Fruit fly (Drosophila melanogaster) whole organism, embryonic: ENCODE measurements around the gene dgt6.
A peak's percentile ranks its signal among the peaks of the same experiment; 100 is the strongest.

Source experiments
- CG10366 ChIP-seq: fragments of 200-800 bp; sonication (Bioruptor generic); IDR thresholded peaks from 2 replicates; pipeline ENCODE4 v1.3.6; 2022; ENCODE audit warnings: missing biosample characterization, missing genetic modification characterization
- CG12391 ChIP-seq: fragments of 200-800 bp; sonication (Bioruptor generic); optimal IDR thresholded peaks from 3 replicates; lab custom pipeline; 2018; ENCODE audit warnings: missing biosample characterization, mild to moderate bottlenecking, missing genetic modification characterization, moderate library complexity
- CG13424 ChIP-seq: fragments of 200-800 bp; sonication (Bioruptor generic); optimal IDR thresholded peaks from 2 replicates; lab custom pipeline; 2019; ENCODE audit warnings: missing biosample characterization, mild to moderate bottlenecking, missing genetic modification characterization, moderate library complexity
- CG1529 ChIP-seq: fragments of 200-800 bp; sonication (Bioruptor generic); optimal IDR thresholded peaks from 3 replicates; lab custom pipeline; 2018; ENCODE audit warnings: missing biosample characterization, missing genetic modification characterization
- CG15479 ChIP-seq: fragments of 200-800 bp; sonication (Bioruptor generic); optimal IDR thresholded peaks from 3 replicates; lab custom pipeline; 2019; ENCODE audit warnings: missing biosample characterization, mild to moderate bottlenecking, missing genetic modification characterization, moderate library complexity
- CG15696 ChIP-seq: fragments of 200-800 bp; sonication (Bioruptor generic); optimal IDR thresholded peaks from 2 replicates; lab custom pipeline; 2019; ENCODE audit warnings: missing biosample characterization, mild to moderate bottlenecking, missing genetic modification characterization, moderate library complexity
- CG17186 ChIP-seq: fragments of 200-800 bp; sonication (Bioruptor generic); optimal IDR thresholded peaks from 3 replicates; lab custom pipeline; 2017; ENCODE audit warnings: missing biosample characterization, missing genetic modification reagents, missing genetic modification characterization
- CG31388 ChIP-seq: fragments of 200-800 bp; sonication (Bioruptor generic); optimal IDR thresholded peaks from 2 replicates; lab custom pipeline; 2016; ENCODE audit warnings: missing biosample characterization, missing genetic modification characterization
- CG4617 ChIP-seq: fragments of 200-800 bp; sonication (Bioruptor generic); optimal IDR thresholded peaks from 3 replicates; lab custom pipeline; 2016; ENCODE audit warnings: missing biosample characterization, missing genetic modification characterization, borderline replicate concordance
- CG6813 ChIP-seq: fragments of 200-800 bp; sonication (Bioruptor generic); optimal IDR thresholded peaks from 2 replicates; lab custom pipeline; 2017; ENCODE audit warnings: missing biosample characterization, missing genetic modification characterization, mild to moderate bottlenecking, moderate library complexity, missing genetic modification reagents
- CG7839 ChIP-seq: fragments of 200-800 bp; sonication (Bioruptor generic); optimal IDR thresholded peaks from 3 replicates; lab custom pipeline; 2018; ENCODE audit warnings: missing biosample characterization, mild to moderate bottlenecking, missing genetic modification characterization, moderate library complexity
- CG9215 ChIP-seq: fragments of 200-800 bp; sonication (Bioruptor generic); IDR thresholded peaks from 2 replicates; pipeline ENCODE4 v1.3.6; 2022; ENCODE audit warnings: missing biosample characterization, missing genetic modification characterization
- CkIIα-i1 ChIP-seq: fragments of 200-800 bp; sonication (Bioruptor generic); IDR thresholded peaks from 2 replicates; pipeline ENCODE4 v1.3.6; 2022; ENCODE audit warnings: missing biosample characterization, missing genetic modification characterization
- Dek ChIP-seq: fragments of 200-800 bp; sonication (Bioruptor generic); optimal IDR thresholded peaks from 3 replicates; lab custom pipeline; 2019; ENCODE audit warnings: missing biosample characterization, mild to moderate bottlenecking, missing genetic modification characterization, moderate library complexity
- Dfd ChIP-seq, 2 experiments: fragments of >200 bp; optimal IDR thresholded peaks; 2 replicates each; lab custom pipeline; 2017; ENCODE audit warnings: missing biosample characterization in 2 of 2, missing genetic modification characterization in 2 of 2
- Hmr ChIP-seq: fragments of 200-800 bp; sonication (Bioruptor generic); optimal IDR thresholded peaks from 3 replicates; lab custom pipeline; 2017; ENCODE audit warnings: mild to moderate bottlenecking, missing biosample characterization, missing genetic modification reagents, missing genetic modification characterization
- Lpt ChIP-seq: fragments of >200 bp; optimal IDR thresholded peaks from 2 replicates; lab custom pipeline; 2018; ENCODE audit warnings: missing biosample characterization, missing genetic modification characterization
- Pdp1 ChIP-seq, 2 experiments: fragments of 200-800 bp; sonication (Bioruptor generic); optimal IDR thresholded peaks; 3 replicates each; lab custom pipeline; 2016; ENCODE audit warnings: missing biosample characterization in 2 of 2, missing genetic modification characterization in 2 of 2, mild to moderate bottlenecking in 1 of 2, moderate library complexity in 1 of 2
- Sox100B ChIP-seq: fragments of 200-800 bp; sonication (Bioruptor generic); optimal IDR thresholded peaks from 3 replicates; lab custom pipeline; 2018; ENCODE audit warnings: missing biosample characterization, mild to moderate bottlenecking, missing genetic modification characterization
- al ChIP-seq: fragments of 200-800 bp; sonication (Bioruptor generic); IDR thresholded peaks from 2 replicates; pipeline ENCODE4 v1.3.6; 2022; ENCODE audit warnings: missing biosample characterization, missing genetic modification characterization
- ase ChIP-seq: fragments of 200-800 bp; sonication (Bioruptor generic); IDR thresholded peaks from 3 replicates; pipeline ENCODE4 v1.3.6; 2022; ENCODE audit warnings: missing biosample characterization, missing genetic modification characterization
- cato ChIP-seq: fragments of 200-800 bp; sonication (Bioruptor generic); optimal IDR thresholded peaks from 2 replicates; lab custom pipeline; 2016; ENCODE audit warnings: missing biosample characterization, missing genetic modification characterization, borderline replicate concordance
- chm ChIP-seq: fragments of 200-800 bp; sonication (Bioruptor generic); IDR thresholded peaks from 2 replicates; pipeline ENCODE4 v1.3.6; 2022; ENCODE audit warnings: missing biosample characterization, missing genetic modification characterization
- disco-r ChIP-seq: fragments of 200-800 bp; sonication (Bioruptor generic); optimal IDR thresholded peaks from 2 replicates; lab custom pipeline; 2016; ENCODE audit warnings: missing biosample characterization, missing genetic modification characterization
- dm ChIP-seq: fragments of 200-800 bp; sonication (Bioruptor generic); optimal IDR thresholded peaks from 3 replicates; lab custom pipeline; 2016; ENCODE audit warnings: missing biosample characterization, missing genetic modification characterization
- ewg ChIP-seq: fragments of 200-800 bp; sonication (Bioruptor generic); optimal IDR thresholded peaks from 3 replicates; lab custom pipeline; 2017; ENCODE audit warnings: mild to moderate bottlenecking, missing biosample characterization, missing genetic modification reagents, missing genetic modification characterization
- eyg ChIP-seq: fragments of 200-800 bp; sonication (Bioruptor generic); optimal IDR thresholded peaks from 3 replicates; lab custom pipeline; 2016; ENCODE audit warnings: missing biosample characterization, missing genetic modification characterization
- fd64A ChIP-seq: fragments of 200-800 bp; sonication (Bioruptor generic); optimal IDR thresholded peaks from 3 replicates; lab custom pipeline; 2018; ENCODE audit warnings: missing biosample characterization, mild to moderate bottlenecking, missing genetic modification characterization
- gce ChIP-seq: fragments of 200-800 bp; sonication (Bioruptor generic); IDR thresholded peaks from 3 replicates; pipeline ENCODE4 v1.3.6; 2022; ENCODE audit warnings: missing biosample characterization, missing genetic modification characterization
- gsb-n ChIP-seq: fragments of 200-800 bp; sonication (Bioruptor generic); optimal IDR thresholded peaks from 3 replicates; lab custom pipeline; 2018; ENCODE audit warnings: missing biosample characterization, mild to moderate bottlenecking, missing genetic modification characterization
- h ChIP-seq: fragments of >200 bp; optimal IDR thresholded peaks from 2 replicates; lab custom pipeline; 2017
- nerfin-1 ChIP-seq: fragments of 200-800 bp; sonication (Bioruptor generic); optimal IDR thresholded peaks from 3 replicates; lab custom pipeline; 2019; ENCODE audit warnings: missing biosample characterization, mild to moderate bottlenecking, missing genetic modification characterization, moderate library complexity
- nerfin-2 ChIP-seq: fragments of 200-800 bp; sonication (Bioruptor generic); IDR thresholded peaks from 2 replicates; pipeline ENCODE4 v1.3.6; 2022; ENCODE audit warnings: missing biosample characterization, missing genetic modification characterization; ENCODE audit not compliant: partially characterized antibody
- nom ChIP-seq: fragments of 200-800 bp; sonication (Bioruptor generic); optimal IDR thresholded peaks from 2 replicates; lab custom pipeline; 2017; ENCODE audit warnings: missing biosample characterization, missing genetic modification characterization, mild to moderate bottlenecking, moderate library complexity, missing genetic modification reagents
- org-1 ChIP-seq: fragments of 200-800 bp; sonication (Bioruptor generic); optimal IDR thresholded peaks from 2 replicates; lab custom pipeline; 2017; ENCODE audit warnings: missing biosample characterization, missing genetic modification characterization
- p53 ChIP-seq: fragments of 200-800 bp; sonication (Bioruptor generic); optimal IDR thresholded peaks from 2 replicates; lab custom pipeline; 2016; ENCODE audit warnings: missing biosample characterization, missing genetic modification characterization
- pan ChIP-seq, 4 experiments: fragments of >200 bp in 3 of 4; fragments of 200-800 bp in 1 of 4; sonication (Bioruptor generic) in 1 of 4; optimal IDR thresholded peaks in 3 of 4; IDR thresholded peaks in 1 of 4; 2 replicates each; pipeline versions ENCODE4 v1.3.6 to Lab custom; 2017 to 2022; ENCODE audit warnings: missing biosample characterization in 2 of 4, missing genetic modification characterization in 2 of 4, mixed read lengths in 1 of 4
- pzg ChIP-seq: fragments of 200-800 bp; sonication (Bioruptor generic); optimal IDR thresholded peaks from 3 replicates; lab custom pipeline; 2018; ENCODE audit warnings: missing biosample characterization, mild to moderate bottlenecking, missing genetic modification characterization, moderate library complexity
- ro ChIP-seq: fragments of 200-800 bp; sonication (Bioruptor generic); IDR thresholded peaks from 2 replicates; pipeline ENCODE4 v1.3.6; 2022; ENCODE audit warnings: missing biosample characterization, missing genetic modification characterization
- sc ChIP-seq, 3 experiments: fragments of >200 bp in 2 of 3; fragments of 200-800 bp in 1 of 3; sonication (Bioruptor generic) in 1 of 3; optimal IDR thresholded peaks; 2 replicates in 2 of 3; 3 replicates in 1 of 3; lab custom pipeline; 2017; ENCODE audit warnings: mild to moderate bottlenecking in 1 of 3, missing biosample characterization in 1 of 3, missing genetic modification characterization in 1 of 3, missing genetic modification reagents in 1 of 3
- scrt ChIP-seq: fragments of 200-800 bp; sonication (Bioruptor generic); optimal IDR thresholded peaks from 2 replicates; lab custom pipeline; 2018; ENCODE audit warnings: missing biosample characterization, mild to moderate bottlenecking, missing genetic modification characterization, moderate library complexity
- sens ChIP-seq: fragments of 200-800 bp; sonication (Bioruptor generic); peaks from one replicate; lab custom pipeline; 2016; ENCODE audit warnings: missing biosample characterization, missing genetic modification characterization
- shn ChIP-seq: fragments of 200-800 bp; sonication (Bioruptor generic); optimal IDR thresholded peaks from 3 replicates; lab custom pipeline; 2016; ENCODE audit warnings: missing biosample characterization, missing genetic modification characterization
- tgo ChIP-seq: fragments of 200-800 bp; sonication (Bioruptor generic); IDR thresholded peaks from 3 replicates; pipeline ENCODE4 v1.3.6; 2022; ENCODE audit warnings: missing biosample characterization, missing genetic modification characterization
- tio ChIP-seq: fragments of 200-800 bp; sonication (Bioruptor generic); optimal IDR thresholded peaks from 2 replicates; lab custom pipeline; 2017; ENCODE audit warnings: missing biosample characterization, missing genetic modification characterization, inconsistent platforms
- trh ChIP-seq: fragments of 200-800 bp; sonication (Bioruptor generic); optimal IDR thresholded peaks from 2 replicates; lab custom pipeline; 2016; ENCODE audit warnings: missing biosample characterization, missing genetic modification characterization
- twi ChIP-seq: fragments of 200-800 bp; optimal IDR thresholded peaks from 2 replicates; lab custom pipeline; 2019; ENCODE audit warnings: missing biosample characterization, mild to moderate bottlenecking, missing genetic modification characterization, moderate library complexity
- z ChIP-seq: fragments of 200-800 bp; sonication (Bioruptor generic); IDR thresholded peaks from 3 replicates; pipeline ENCODE4 v1.3.6; 2022; ENCODE audit warnings: missing biosample characterization, missing genetic modification characterization

dgt6 gene

DNA sequence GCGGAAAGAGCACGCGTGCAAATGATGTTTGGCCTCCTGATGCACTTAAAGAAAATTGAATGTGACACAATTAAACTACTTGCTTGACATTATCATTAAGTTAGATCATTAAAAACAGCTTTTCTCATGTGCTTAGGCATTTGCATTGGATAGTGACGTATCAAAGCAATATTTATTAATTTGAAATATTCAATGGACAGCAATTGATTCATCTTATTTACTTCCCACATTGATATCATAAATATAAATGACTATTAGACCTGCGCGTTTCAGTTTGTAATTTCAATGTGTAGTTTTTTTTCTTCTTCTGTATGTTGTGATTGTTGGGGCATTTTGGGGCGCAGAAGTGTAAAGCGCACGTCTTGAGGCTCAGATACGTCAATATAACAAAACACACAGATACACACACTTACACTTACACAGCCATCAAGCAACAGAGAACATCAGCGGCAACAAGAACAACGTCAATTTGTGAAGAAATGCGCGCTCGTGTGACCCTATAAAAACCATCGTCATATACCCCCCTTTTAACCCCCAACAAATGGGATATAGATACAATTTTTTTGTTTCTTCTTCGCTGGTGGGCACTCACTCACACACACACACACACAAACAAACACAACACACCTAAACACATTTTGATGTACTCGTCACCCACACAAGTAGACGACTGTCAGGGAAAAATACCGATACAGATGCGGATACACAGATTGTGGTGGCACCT is 41.7 kb downstream of the dgt6 start (continued):
- TF ChIP-seq fd64A (GFP tag; lab: Kevin White, UChicago) = no peak
- peak; percentile 44 for TF ChIP-seq Dek (tag; lab: Kevin White, UChicago)
- no peak for TF ChIP-seq dm
- peak; percentile 8 for TF ChIP-seq trh
- TF ChIP-seq Dfd (GFP tag; optimal IDR thresholded peaks at IDR 0.05; lab: Kevin White, UChicago) = no peak
- 0 out of 3 replicates have a peak, but pooled peaks have one; percentile 41 for TF ChIP-seq gce (GFP tag; lab: Robert Waterston, UW)
- peak; percentile 23 for TF ChIP-seq twi (tag; lab: Kevin White, UChicago)
- TF ChIP-seq z (GFP tag; lab: Robert Waterston, UW) = 0 out of 3 replicates have a peak, but pooled peaks have one; percentile 15
- TF ChIP-seq CG15696 (tag; lab: Kevin White, UChicago) = peak; percentile 34
- peak; percentile 15 for TF ChIP-seq CG6813
- peak; percentile 35 for TF ChIP-seq cato (GFP tag; lab: Kevin White, UChicago)
- TF ChIP-seq scrt (GFP tag; lab: Kevin White, UChicago) = peak; percentile 55
- peak; percentile 54 for TF ChIP-seq CG10366
- TF ChIP-seq gsb-n (tag; lab: Kevin White, UChicago) = peak; percentile 71
- no peak for TF ChIP-seq ro (GFP tag; lab: Robert Waterston, UW)
- TF ChIP-seq Lpt = no peak
- TF ChIP-seq eyg (GFP tag; lab: Kevin White, UChicago) = no peak
- no peak for TF ChIP-seq CG4617 (GFP tag; lab: Kevin White, UChicago)
- TF ChIP-seq pzg (GFP tag; lab: Kevin White, UChicago) = no peak
- TF ChIP-seq Pdp1 (GFP tag; optimal IDR thresholded peaks at IDR 0.05; lab: Kevin White, UChicago) = peak; percentile 54 to 67
- TF ChIP-seq CG15479 (GFP tag; lab: Kevin White, UChicago) = no peak
- peak; percentile 74 for TF ChIP-seq CG13424 (tag; lab: Kevin White, UChicago)
- no peak for TF ChIP-seq pan (optimal IDR thresholded peaks at IDR 0.05; lab: Kevin White, UChicago)
- peak in 1 of 2 experiments; percentile 68 for TF ChIP-seq pan (GFP tag; optimal IDR thresholded peaks at IDR 0.05 in 1 of 2, IDR thresholded peaks at IDR 0.05 in 1 of 2)
- TF ChIP-seq nerfin-1 (tag; lab: Kevin White, UChicago) = peak; percentile 42
- peak; percentile 78 for TF ChIP-seq Sox100B
- peak; percentile 52 for TF ChIP-seq shn (GFP tag; lab: Kevin White, UChicago)
- peak; percentile 37; the same call in 1 of the 3 replicates for TF ChIP-seq ase
- TF ChIP-seq disco-r (GFP tag; lab: Kevin White, UChicago) = peak; percentile 28
- TF ChIP-seq h (lab: Kevin White, UChicago) = no peak
- no peak for TF ChIP-seq nerfin-2
- TF ChIP-seq CG1529 (GFP tag; lab: Kevin White, UChicago) = peak; percentile 65
- TF ChIP-seq CG17186 (GFP tag; lab: Kevin White, UChicago) = peak; percentile 27
- TF ChIP-seq CG9215 (GFP tag; lab: Robert Waterston, UW) = peak; percentile 55
- no peak for TF ChIP-seq nom (GFP tag; lab: Kevin White, UChicago)
- 0 out of 2 replicates have a peak, but pooled peaks have one; percentile 28 for TF ChIP-seq al (GFP tag; lab: Robert Waterston, UW)
- peak; percentile 69 for TF ChIP-seq org-1 (GFP tag; lab: Kevin White, UChicago)
- TF ChIP-seq tio = peak; percentile 71
- TF ChIP-seq ewg (GFP tag; lab: Kevin White, UChicago) = peak; percentile 76
- TF ChIP-seq CkIIα-i1 (GFP tag; lab: Robert Waterston, UW) = no peak
- TF ChIP-seq Hmr (GFP tag; lab: Kevin White, UChicago) = peak; percentile 74
- peak; percentile 70 for TF ChIP-seq tgo (GFP tag; lab: Robert Waterston, UW)
- peak; percentile 81 for TF ChIP-seq CG7839 (tag; lab: Kevin White, UChicago)
- peak; percentile 82 for TF ChIP-seq CG12391 (tag; lab: Kevin White, UChicago)
- peak; percentile 92 for TF ChIP-seq sens (GFP tag; lab: Kevin White, UChicago)
- TF ChIP-seq p53 = no peak
- no peak for TF ChIP-seq CG31388 (GFP tag; lab: Kevin White, UChicago)
- TF ChIP-seq sc (optimal IDR thresholded peaks at IDR 0.05; lab: Kevin White, UChicago) = no peak
- TF ChIP-seq sc (GFP tag; optimal IDR thresholded peaks at IDR 0.05; lab: Kevin White, UChicago) = peak; percentile 54
- peak; percentile 10; the same call in 1 of the 2 replicates for TF ChIP-seq chm
